Worm (Caenorhabditis elegans) whole organism, L3 larva: Measurements from ENCODE around the gene oma-2.

ENCODE experiments used
- lin-15B ChIP-seq: fragments of 150-350 bp; optimal IDR thresholded peaks from 2 replicates; lab custom pipeline; 2014; ENCODE audit warnings: missing biosample characterization, missing genetic modification characterization
- nhr-43 ChIP-seq: sonication (generic microtip); optimal IDR thresholded peaks from 2 replicates; lab custom pipeline; 2016; ENCODE audit warnings: mild to moderate bottlenecking, missing genetic modification characterization, missing compliant biosample characterization; ENCODE audit not compliant: poor library complexity, severe bottlenecking

ce11 chrV:8007460-8008292 lies 21.6 kb upstream of the oma-2 start, which contains the start of gene Y97E10AR.3:
- TF ChIP-seq nhr-43 (tag; lab: Kevin White, UChicago) (no peak), lin-15B (tag; lab: Kevin White, UChicago) (no peak)
